Fruit fly (Drosophila melanogaster) Kc167 (cell line): ENCODE data around the gene Ac13E.

ENCODE experiments used
- Sin3A ChIP-seq: fragments of >200 bp; optimal IDR thresholded peaks from 2 replicates; lab custom pipeline; 2018; ENCODE audit warnings: missing external identifiers
- h ChIP-seq: fragments of >200 bp; optimal IDR thresholded peaks from 3 replicates; lab custom pipeline; 2018; ENCODE audit warnings: missing external identifiers
- psq ChIP-seq: fragments of >200 bp; optimal IDR thresholded peaks from 2 replicates; lab custom pipeline; 2017; ENCODE audit warnings: missing external identifiers
- ttk ChIP-seq: sonication (Bioruptor generic); optimal IDR thresholded peaks from 2 replicates; lab custom pipeline; 2017; ENCODE audit warnings: missing external identifiers

DNA sequence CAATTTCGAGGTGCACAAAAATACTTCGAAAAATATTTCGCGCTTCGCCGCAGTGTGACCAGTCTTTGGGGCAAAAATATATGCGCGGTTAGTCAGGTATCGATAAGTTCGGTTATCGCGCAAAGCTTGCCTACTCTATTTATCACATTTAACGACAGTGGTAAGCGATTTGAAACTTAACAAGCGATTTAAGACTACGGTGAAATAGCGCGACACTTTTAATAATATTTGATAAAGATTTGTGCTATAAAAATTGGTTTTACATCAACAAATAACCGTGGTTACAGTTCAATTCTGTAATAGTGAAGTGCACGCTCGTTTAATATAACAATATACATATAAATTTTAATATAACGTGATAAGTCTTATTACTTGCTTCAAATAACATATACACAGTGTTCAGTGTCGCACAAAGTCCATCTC, 78.7 kb downstream of the Ac13E start, which contains the start of gene mh:
- TF ChIP-seq ttk (lab: Kevin White, UChicago) = no peak
- no peak for TF ChIP-seq h (lab: Kevin White, UChicago)
- TF ChIP-seq psq (lab: Kevin White, UChicago) = no peak
- TF ChIP-seq Sin3A (lab: Kevin White, UChicago) = no peak
